Worm (Caenorhabditis elegans) whole organism, L1 larva: ENCODE results near the gene F37C12.21.

ENCODE experiments used
- C34B4.2 ChIP-seq: sonication (generic microtip); optimal IDR thresholded peaks from 2 replicates; lab custom pipeline; 2017; ENCODE audit warnings: mild to moderate bottlenecking, missing genetic modification characterization, missing compliant biosample characterization
- Y116A8C.19 ChIP-seq: sonication (generic microtip); optimal IDR thresholded peaks from 2 replicates; lab custom pipeline; 2016; ENCODE audit warnings: missing compliant biosample characterization, missing genetic modification characterization, borderline replicate concordance
- alr-1 ChIP-seq: fragments of 200-800 bp; sonication (Bioruptor generic); optimal IDR thresholded peaks from 2 replicates; lab custom pipeline; 2018; ENCODE audit warnings: borderline replicate concordance, mild to moderate bottlenecking, missing genetic modification characterization, missing compliant biosample characterization
- aly-2 ChIP-seq: fragments of 150-350 bp; optimal IDR thresholded peaks from 2 replicates; lab custom pipeline; 2014; ENCODE audit warnings: missing biosample characterization, missing genetic modification characterization
- blmp-1 ChIP-seq: fragments of 150-350 bp; optimal IDR thresholded peaks from 2 replicates; lab custom pipeline; 2014; ENCODE audit warnings: missing biosample characterization, missing genetic modification characterization
- ceh-8 ChIP-seq: fragments of 200-800 bp; sonication (Bioruptor generic); optimal IDR thresholded peaks from 2 replicates; lab custom pipeline; 2018; ENCODE audit warnings: mild to moderate bottlenecking, missing genetic modification characterization, moderate library complexity, missing compliant biosample characterization
- ceh-82 ChIP-seq, 3 experiments: fragments of 150-350 bp in 1 of 3; sonication (generic microtip) in 2 of 3; optimal IDR thresholded peaks; 2 replicates each; lab custom pipeline; 2014 to 2017; ENCODE audit warnings: missing biosample characterization in 3 of 3, missing genetic modification characterization in 3 of 3
- ceh-88 ChIP-seq: fragments of 200-800 bp; sonication (Bioruptor generic); IDR thresholded peaks from 2 replicates; pipeline ENCODE4 v1.3.6; 2022; ENCODE audit warnings: missing genetic modification characterization, missing compliant biosample characterization
- ceh-90 ChIP-seq: sonication (generic microtip); optimal IDR thresholded peaks from 2 replicates; lab custom pipeline; 2016; ENCODE audit warnings: missing genetic modification characterization, missing compliant biosample characterization
- ces-1 ChIP-seq: fragments of 150-350 bp; optimal IDR thresholded peaks from 2 replicates; lab custom pipeline; 2014; ENCODE audit warnings: missing biosample characterization, missing genetic modification reagents, missing genetic modification characterization
- dsc-1 ChIP-seq: sonication (generic microtip); optimal IDR thresholded peaks from 2 replicates; lab custom pipeline; 2016; ENCODE audit warnings: mild to moderate bottlenecking, missing genetic modification characterization, missing compliant biosample characterization
- efl-1 ChIP-seq, 4 experiments: fragments of 150-350 bp; optimal IDR thresholded peaks in 3 of 4; peaks in 1 of 4; 1 replicate in 1 of 4; 2 replicates in 3 of 4; lab custom pipeline; 2014; ENCODE audit warnings: missing biosample characterization in 2 of 4, missing genetic modification characterization in 2 of 4, missing genetic modification reagents in 2 of 4
- efl-3 ChIP-seq: fragments of 200-800 bp; sonication (Bioruptor generic); optimal IDR thresholded peaks from 2 replicates; lab custom pipeline; 2018; ENCODE audit warnings: mild to moderate bottlenecking, missing genetic modification characterization, missing compliant biosample characterization
- egl-13 ChIP-seq: sonication (generic microtip); optimal IDR thresholded peaks from 2 replicates; lab custom pipeline; 2016; ENCODE audit warnings: missing genotype, missing genetic modification reagents, missing genetic modification characterization, missing compliant biosample characterization
- egl-27 ChIP-seq, 2 experiments: fragments of 150-350 bp in 1 of 2; sonication (generic microtip); optimal IDR thresholded peaks; 3 replicates each; lab custom pipeline; 2017 to 2018; ENCODE audit warnings: missing biosample characterization in 2 of 2, missing genetic modification characterization in 2 of 2, missing genetic modification reagents in 2 of 2
- elt-3 ChIP-seq, 6 experiments: fragments of 150-350 bp in 1 of 6; sonication (generic microtip); optimal IDR thresholded peaks; 2 replicates each; lab custom pipeline; 2017 to 2018; ENCODE audit warnings: missing biosample characterization in 6 of 6, missing genetic modification characterization in 6 of 6, inconsistent platforms in 1 of 6
- ets-5 ChIP-seq: fragments of 200-800 bp; sonication (Bioruptor generic); IDR thresholded peaks from 2 replicates; pipeline ENCODE4 v1.3.6; 2022; ENCODE audit warnings: missing genetic modification characterization, missing compliant biosample characterization
- fkh-10 ChIP-seq: sonication (generic microtip); optimal IDR thresholded peaks from 2 replicates; lab custom pipeline; 2017; ENCODE audit warnings: missing biosample characterization, missing genetic modification reagents, missing genetic modification characterization
- hlh-17 ChIP-seq: fragments of 200-800 bp; sonication (Bioruptor generic); optimal IDR thresholded peaks from 2 replicates; lab custom pipeline; 2018; ENCODE audit warnings: missing genetic modification characterization, mild to moderate bottlenecking, missing compliant biosample characterization, moderate library complexity, borderline replicate concordance
- irx-1 ChIP-seq: sonication (generic microtip); optimal IDR thresholded peaks from 2 replicates; lab custom pipeline; 2016; ENCODE audit warnings: missing genetic modification characterization, missing compliant biosample characterization
- lin-39 ChIP-seq: fragments of 150-350 bp; optimal IDR thresholded peaks from 2 replicates; lab custom pipeline; 2014; ENCODE audit warnings: missing biosample characterization, missing genetic modification reagents, missing genetic modification characterization
- lir-3 ChIP-seq: sonication (generic microtip); optimal IDR thresholded peaks from 2 replicates; lab custom pipeline; 2016; ENCODE audit warnings: mild to moderate bottlenecking, missing genetic modification characterization, moderate library complexity, missing compliant biosample characterization; ENCODE audit not compliant: poor library complexity
- lsy-2 ChIP-seq, 2 experiments: fragments of 150-350 bp; optimal IDR thresholded peaks; 2 replicates each; lab custom pipeline; 2014; ENCODE audit warnings: missing biosample characterization in 2 of 2, missing genetic modification characterization in 2 of 2
- mab-9 ChIP-seq: fragments of 200-800 bp; sonication (Bioruptor generic); IDR thresholded peaks from 2 replicates; pipeline ENCODE4 v1.3.6; 2022; ENCODE audit warnings: missing genetic modification reagents, missing genetic modification characterization, missing compliant biosample characterization
- mdl-1 ChIP-seq, 2 experiments: fragments of 150-350 bp; optimal IDR thresholded peaks; 2 replicates each; lab custom pipeline; 2014 to 2017; ENCODE audit warnings: missing biosample characterization in 2 of 2, missing genetic modification characterization in 2 of 2, inconsistent platforms in 1 of 2
- mef-2 ChIP-seq: fragments of 150-350 bp; optimal IDR thresholded peaks from 2 replicates; lab custom pipeline; 2014; ENCODE audit warnings: missing biosample characterization, missing genetic modification characterization
- nhr-237 ChIP-seq: fragments of 150-350 bp; optimal IDR thresholded peaks from 2 replicates; lab custom pipeline; 2014; ENCODE audit warnings: missing biosample characterization, missing genetic modification characterization
- nhr-28 ChIP-seq: fragments of 150-350 bp; optimal IDR thresholded peaks from 2 replicates; lab custom pipeline; 2014; ENCODE audit warnings: missing biosample characterization, missing genetic modification characterization
- nhr-47 ChIP-seq: sonication (generic microtip); optimal IDR thresholded peaks from 2 replicates; lab custom pipeline; 2016; ENCODE audit warnings: mild to moderate bottlenecking, missing genetic modification characterization, moderate library complexity, missing compliant biosample characterization
- nhr-71 ChIP-seq: sonication (generic microtip); optimal IDR thresholded peaks from 2 replicates; lab custom pipeline; 2016; ENCODE audit warnings: mild to moderate bottlenecking, missing genetic modification characterization, moderate library complexity, missing compliant biosample characterization
- nhr-76 ChIP-seq: sonication (generic microtip); optimal IDR thresholded peaks from 2 replicates; lab custom pipeline; 2017; ENCODE audit warnings: missing biosample characterization, missing genetic modification characterization
- nhr-85 ChIP-seq: sonication (generic microtip); peaks from one replicate; lab custom pipeline; 2016; ENCODE audit warnings: missing genetic modification characterization, inconsistent platforms, missing compliant biosample characterization
- nhr-90 ChIP-seq: sonication (generic microtip); optimal IDR thresholded peaks from 2 replicates; lab custom pipeline; 2016; ENCODE audit warnings: mild to moderate bottlenecking, missing genetic modification characterization, missing compliant biosample characterization; ENCODE audit not compliant: poor library complexity
- pax-3 ChIP-seq: fragments of 200-800 bp; sonication (Bioruptor generic); optimal IDR thresholded peaks from 2 replicates; lab custom pipeline; 2018; ENCODE audit warnings: mild to moderate bottlenecking, missing genetic modification characterization, moderate library complexity, missing compliant biosample characterization
- pqm-1 ChIP-seq: sonication (generic microtip); optimal IDR thresholded peaks from 3 replicates; lab custom pipeline; 2017; ENCODE audit warnings: missing biosample characterization, missing genetic modification characterization
- rnt-1 ChIP-seq: sonication (generic microtip); optimal IDR thresholded peaks from 2 replicates; lab custom pipeline; 2016; ENCODE audit warnings: mild to moderate bottlenecking, missing genetic modification characterization, moderate library complexity, missing compliant biosample characterization
- skn-1 ChIP-seq: fragments of 150-350 bp; optimal IDR thresholded peaks from 2 replicates; lab custom pipeline; 2014; ENCODE audit warnings: missing biosample characterization, missing genetic modification characterization
- snpc-4 ChIP-seq: fragments of 150-350 bp; optimal IDR thresholded peaks from 2 replicates; lab custom pipeline; 2014; ENCODE audit warnings: missing biosample characterization, missing genetic modification characterization
- snu-23 ChIP-seq: sonication (generic microtip); optimal IDR thresholded peaks from 2 replicates; lab custom pipeline; 2016; ENCODE audit warnings: missing genetic modification characterization, missing compliant biosample characterization
- sox-4 ChIP-seq: sonication (generic microtip); optimal IDR thresholded peaks from 2 replicates; lab custom pipeline; 2016; ENCODE audit warnings: missing genetic modification characterization, missing compliant biosample characterization
- sup-37 ChIP-seq: fragments of 200-800 bp; sonication (Bioruptor generic); optimal IDR thresholded peaks from 2 replicates; lab custom pipeline; 2018; ENCODE audit warnings: mild to moderate bottlenecking, missing genetic modification characterization, missing compliant biosample characterization
- swsn-7 ChIP-seq: sonication (generic microtip); optimal IDR thresholded peaks from 2 replicates; lab custom pipeline; 2016; ENCODE audit warnings: missing genetic modification characterization, missing compliant biosample characterization
- tbx-2 ChIP-seq: sonication (generic microtip); optimal IDR thresholded peaks from 2 replicates; lab custom pipeline; 2016; ENCODE audit warnings: missing genetic modification characterization, missing compliant biosample characterization
- tlp-1 ChIP-seq: fragments of 150-350 bp; optimal IDR thresholded peaks from 2 replicates; lab custom pipeline; 2014; ENCODE audit warnings: missing biosample characterization, missing genetic modification characterization
- unc-130 ChIP-seq: fragments of 150-350 bp; optimal IDR thresholded peaks from 2 replicates; lab custom pipeline; 2017; ENCODE audit warnings: missing biosample characterization, missing genetic modification characterization, inconsistent platforms
- unc-30 ChIP-seq: sonication (generic microtip); optimal IDR thresholded peaks from 2 replicates; lab custom pipeline; 2017; ENCODE audit warnings: missing biosample characterization, missing genetic modification characterization
- unc-86 ChIP-seq: sonication (generic microtip); optimal IDR thresholded peaks from 2 replicates; lab custom pipeline; 2016; ENCODE audit warnings: missing genetic modification characterization, missing compliant biosample characterization
- unc-98 ChIP-seq: fragments of 200-800 bp; sonication (Bioruptor generic); IDR thresholded peaks from 2 replicates; pipeline ENCODE4 v1.3.6; 2022; ENCODE audit warnings: missing genetic modification characterization, missing compliant biosample characterization
- vab-15 ChIP-seq: sonication (generic microtip); optimal IDR thresholded peaks from 2 replicates; lab custom pipeline; 2017; ENCODE audit warnings: missing genotype, mild to moderate bottlenecking, missing genetic modification characterization, missing compliant biosample characterization
- xbp-1 ChIP-seq: sonication (generic microtip); optimal IDR thresholded peaks from 2 replicates; lab custom pipeline; 2016; ENCODE audit warnings: missing genetic modification characterization, missing compliant biosample characterization
- zip-4 ChIP-seq: fragments of 200-800 bp; sonication (Bioruptor generic); optimal IDR thresholded peaks from 2 replicates; lab custom pipeline; 2018; ENCODE audit warnings: mild to moderate bottlenecking, missing genetic modification characterization, moderate library complexity, missing compliant biosample characterization
- ztf-11 ChIP-seq, 2 experiments: sonication (generic microtip); optimal IDR thresholded peaks; 2 replicates each; lab custom pipeline; 2016 to 2017; ENCODE audit warnings: missing genetic modification characterization in 2 of 2, missing biosample characterization in 1 of 2, missing compliant biosample characterization in 1 of 2
- ztf-4 ChIP-seq: fragments of 150-350 bp; optimal IDR thresholded peaks from 2 replicates; lab custom pipeline; 2014; ENCODE audit warnings: missing biosample characterization, missing genetic modification characterization

The F37C12.21 gene

DNA sequence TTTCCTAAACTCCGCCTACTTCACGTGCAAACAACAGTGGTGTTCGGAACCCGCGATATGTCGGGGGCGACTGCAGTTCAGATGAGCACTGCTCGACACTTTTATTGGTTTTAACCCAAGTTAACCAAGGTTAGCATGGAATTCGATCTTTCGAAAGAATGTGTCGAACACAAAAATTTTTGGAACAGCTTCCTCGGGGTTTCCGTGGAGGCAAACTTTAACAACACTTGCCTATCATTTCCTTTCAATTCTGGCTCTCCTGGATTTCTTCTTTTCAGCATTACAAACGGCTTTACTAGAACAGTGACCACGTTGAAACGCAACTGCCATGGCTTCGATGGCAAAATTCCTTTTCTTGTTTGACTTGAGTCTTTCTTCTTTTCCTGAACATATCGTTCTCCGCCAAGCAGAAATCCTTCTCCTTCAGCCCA is 46.9 kb upstream of the F37C12.21 start (continued):
- TF ChIP-seq irx-1 (tag; lab: Kevin White, UChicago) (no peak), mdl-1 (tag; optimal IDR thresholded peaks at IDR 0.05; lab: Kevin White, UChicago) (no peak), snpc-4 (tag; lab: Kevin White, UChicago) (peak; percentile 97), unc-30 (tag; lab: Kevin White, UChicago) (no peak), xbp-1 (no peak), C34B4.2 (tag; lab: Kevin White, UChicago) (no peak), hlh-17 (GFP tag; lab: Kevin White, UChicago) (no peak), tbx-2 (no peak), sox-4 (tag; lab: Kevin White, UChicago) (no peak), vab-15 (tag; lab: Kevin White, UChicago) (no peak), tlp-1 (tag; lab: Kevin White, UChicago) (no peak), nhr-85 (tag; lab: Kevin White, UChicago) (peak; percentile 14), blmp-1 (no peak), dsc-1 (tag; lab: Kevin White, UChicago) (no peak), swsn-7 (tag; lab: Kevin White, UChicago) (peak; percentile 45), egl-13 (tag; lab: Kevin White, UChicago) (no peak), ztf-4 (tag; lab: Kevin White, UChicago) (no peak), mef-2 (tag; lab: Kevin White, UChicago) (no peak), ztf-11 (tag; optimal IDR thresholded peaks at IDR 0.05; lab: Kevin White, UChicago) (no peak), sup-37 (GFP tag; lab: Kevin White, UChicago) (no peak), skn-1 (no peak), pax-3 (tag; lab: Kevin White, UChicago) (no peak), unc-86 (tag; lab: Kevin White, UChicago) (no peak), efl-1 (optimal IDR thresholded peaks at IDR 0.05; lab: Kevin White, UChicago) (peak; percentile 19 to 41), efl-1 (GFP tag; optimal IDR thresholded peaks at IDR 0.05 in 1 of 2; lab: Kevin White, UChicago) (peak in 1 of 2 experiments; percentile 96), ceh-8 (GFP tag; lab: Kevin White, UChicago) (no peak), rnt-1 (tag; lab: Kevin White, UChicago) (peak; percentile 55), efl-3 (GFP tag; lab: Kevin White, UChicago) (no peak), zip-4 (GFP tag; lab: Kevin White, UChicago) (no peak), ets-5 (GFP tag; lab: Robert Waterston, UW) (no peak), fkh-10 (GFP tag; lab: Kevin White, UChicago) (no peak), ceh-90 (tag; lab: Kevin White, UChicago) (no peak), nhr-237 (tag; lab: Kevin White, UChicago) (no peak), elt-3 (tag; optimal IDR thresholded peaks at IDR 0.05; lab: Kevin White, UChicago) (no peak), aly-2 (tag; lab: Kevin White, UChicago) (no peak), unc-98 (GFP tag; lab: Robert Waterston, UW) (no peak), ceh-82 (tag; optimal IDR thresholded peaks at IDR 0.05; lab: Kevin White, UChicago) (no peak), egl-27 (tag; optimal IDR thresholded peaks at IDR 0.05; lab: Kevin White, UChicago) (no peak), nhr-47 (tag; lab: Kevin White, UChicago) (peak; percentile 42), ces-1 (no peak), Y116A8C.19 (tag; lab: Kevin White, UChicago) (no peak), pqm-1 (no peak), nhr-90 (tag; lab: Kevin White, UChicago) (peak; percentile 76), unc-130 (tag; lab: Kevin White, UChicago) (no peak), lsy-2 (tag; optimal IDR thresholded peaks at IDR 0.05; lab: Kevin White, UChicago) (peak; percentile 3 to 15), lir-3 (no peak), nhr-71 (tag; lab: Kevin White, UChicago) (peak; percentile 74), snu-23 (GFP tag; lab: Kevin White, UChicago) (peak; percentile 32), ceh-88 (GFP tag; lab: Robert Waterston, UW) (no peak), mab-9 (no peak), nhr-28 (tag; lab: Kevin White, UChicago) (no peak), alr-1 (tag; lab: Kevin White, UChicago) (no peak), nhr-76 (tag; lab: Kevin White, UChicago) (no peak), lin-39 (tag; lab: Kevin White, UChicago) (peak; percentile 50)
